Worm (Caenorhabditis elegans): Measurements from ENCODE around the gene srd-63.

DNA sequence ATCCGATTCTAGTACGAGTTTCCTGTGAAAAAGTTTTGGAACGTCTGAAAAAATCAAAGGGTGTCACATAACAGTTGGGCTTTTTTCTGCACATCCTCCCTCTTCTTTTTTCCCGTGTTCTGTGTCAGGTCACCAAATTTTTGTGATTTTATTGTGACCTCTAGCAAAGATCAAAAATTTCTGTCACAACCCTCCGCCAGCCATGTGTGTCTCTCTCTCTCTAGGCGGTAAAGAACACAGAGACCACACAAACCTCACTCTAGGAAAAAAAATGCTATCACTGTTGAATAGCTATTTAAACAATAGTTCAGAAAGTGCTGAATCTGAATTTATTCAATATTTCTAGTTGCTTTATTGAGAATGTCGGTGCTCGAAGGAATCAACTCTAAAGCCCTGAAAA lies 3.0 kb downstream of the srd-63 start, which contains the start of gene gst-44:
- no peak for TF ChIP-seq Y48G9A.11 (GFP tag; IDR thresholded peaks at IDR 0.05)
- no peak for TF ChIP-seq nhr-111 (GFP tag; optimal IDR thresholded peaks at IDR 0.05)
- TF ChIP-seq snpc-4 (tag; optimal IDR thresholded peaks at IDR 0.05): no peak
- TF ChIP-seq lin-39 (tag; optimal IDR thresholded peaks at IDR 0.05): no peak
- TF ChIP-seq ama-1 (optimal IDR thresholded peaks at IDR 0.05): no peak
- TF ChIP-seq unc-39 (tag; optimal IDR thresholded peaks at IDR 0.05): no peak
- no peak for TF ChIP-seq unc-62 (GFP tag; optimal IDR thresholded peaks at IDR 0.05 in 1 of 2)
- no peak for TF ChIP-seq unc-62 (tag; optimal IDR thresholded peaks at IDR 0.05)
